Worm (Caenorhabditis elegans) whole organism, L4 larva: Measurements from ENCODE around the gene F46F5.13.

Experiments
- D1046.2 ChIP-seq: fragments of 200-800 bp; sonication (Bioruptor generic); IDR thresholded peaks from 2 replicates; pipeline ENCODE4 v1.3.6; 2022; ENCODE audit warnings: missing genetic modification characterization, missing compliant biosample characterization
- F10B5.3 ChIP-seq: sonication (generic microtip); optimal IDR thresholded peaks from 2 replicates; lab custom pipeline; 2016; ENCODE audit warnings: mild to moderate bottlenecking, missing genetic modification characterization, missing compliant biosample characterization
- F26F4.8 ChIP-seq: fragments of 200-800 bp; sonication (Bioruptor generic); conservative IDR thresholded peaks from 2 replicates; pipeline ENCODE4 v1.3.6; 2022; ENCODE audit warnings: missing genetic modification characterization, missing compliant biosample characterization
- F44E2.7 ChIP-seq: fragments of 200-800 bp; sonication (Bioruptor generic); IDR thresholded peaks from 2 replicates; pipeline ENCODE4 v2.1.2; 2022; ENCODE audit warnings: missing genetic modification characterization, missing compliant biosample characterization
- F49E8.2 ChIP-seq: sonication (generic microtip); optimal IDR thresholded peaks from 2 replicates; lab custom pipeline; 2016; ENCODE audit warnings: missing compliant biosample characterization, mild to moderate bottlenecking, missing genetic modification characterization, borderline replicate concordance
- R02D3.7 ChIP-seq: fragments of 150-350 bp; sonication (generic microtip); optimal IDR thresholded peaks from 3 replicates; lab custom pipeline; 2014; ENCODE audit warnings: missing biosample characterization, missing genetic modification characterization
- T20F7.1 ChIP-seq: fragments of 200-800 bp; sonication (Bioruptor generic); optimal IDR thresholded peaks from 2 replicates; lab custom pipeline; 2018; ENCODE audit warnings: mild to moderate bottlenecking, missing genetic modification characterization, missing compliant biosample characterization
- Y5F2A.4 ChIP-seq: fragments of 200-800 bp; sonication (Bioruptor generic); optimal IDR thresholded peaks from 2 replicates; lab custom pipeline; 2018; ENCODE audit warnings: mild to moderate bottlenecking, missing genetic modification characterization, missing compliant biosample characterization
- ZK337.2 ChIP-seq: fragments of 200-800 bp; sonication (Bioruptor generic); IDR thresholded peaks from 2 replicates; pipeline ENCODE4 v1.3.6; 2022; ENCODE audit warnings: missing genetic modification reagents, missing genetic modification characterization, missing compliant biosample characterization
- ZK546.5 ChIP-seq, 2 experiments: sonication (generic microtip); optimal IDR thresholded peaks; 2 replicates each; lab custom pipeline; 2017; ENCODE audit warnings: missing biosample characterization in 2 of 2, missing genetic modification characterization in 2 of 2
- aha-1 ChIP-seq: fragments of 150-350 bp; peaks from one replicate; lab custom pipeline; 2014; ENCODE audit warnings: missing biosample characterization, missing genetic modification characterization
- ama-1 ChIP-seq: fragments of 150-350 bp; optimal IDR thresholded peaks from 2 replicates; lab custom pipeline; 2014; ENCODE audit warnings: inconsistent platforms, mixed read lengths
- ceh-62 ChIP-seq: sonication (generic microtip); optimal IDR thresholded peaks from 2 replicates; lab custom pipeline; 2017; ENCODE audit warnings: missing biosample characterization, missing genetic modification characterization
- ceh-82 ChIP-seq: sonication (generic microtip); optimal IDR thresholded peaks from 2 replicates; lab custom pipeline; 2017; ENCODE audit warnings: missing biosample characterization, missing genetic modification characterization
- daf-19 ChIP-seq: fragments of 200-800 bp; sonication (Bioruptor generic); conservative IDR thresholded peaks from 2 replicates; pipeline ENCODE4 v1.3.6; 2022; ENCODE audit warnings: missing genetic modification characterization, missing compliant biosample characterization
- dpl-1 ChIP-seq: fragments of 150-350 bp; optimal IDR thresholded peaks from 2 replicates; lab custom pipeline; 2014; ENCODE audit warnings: missing biosample characterization, missing genetic modification reagents, missing genetic modification characterization
- egl-27 ChIP-seq: sonication (generic microtip); optimal IDR thresholded peaks from 3 replicates; lab custom pipeline; 2017; ENCODE audit warnings: missing biosample characterization, missing genetic modification reagents, missing genetic modification characterization
- egl-43 ChIP-seq: fragments of 200-800 bp; sonication (Bioruptor generic); IDR thresholded peaks from 2 replicates; pipeline ENCODE4 v1.3.6; 2022; ENCODE audit warnings: missing genetic modification reagents, missing genetic modification characterization, missing compliant biosample characterization
- fkh-10 ChIP-seq: fragments of 150-350 bp; optimal IDR thresholded peaks from 2 replicates; lab custom pipeline; 2014; ENCODE audit warnings: missing biosample characterization, missing genetic modification reagents, missing genetic modification characterization
- jun-1 ChIP-seq: fragments of 150-350 bp; optimal IDR thresholded peaks from 2 replicates; lab custom pipeline; 2014; ENCODE audit warnings: missing biosample characterization, missing genetic modification reagents, missing genetic modification characterization
- lin-13 ChIP-seq: fragments of 150-350 bp; optimal IDR thresholded peaks from 2 replicates; lab custom pipeline; 2014; ENCODE audit warnings: missing biosample characterization, missing genetic modification reagents, missing genetic modification characterization
- lin-15B ChIP-seq: fragments of 150-350 bp; sonication (generic microtip); optimal IDR thresholded peaks from 3 replicates; lab custom pipeline; 2014; ENCODE audit warnings: missing biosample characterization, missing genetic modification characterization
- lin-38 ChIP-seq: fragments of 200-800 bp; sonication (Bioruptor generic); IDR thresholded peaks from 2 replicates; pipeline ENCODE4 v1.3.6; 2022; ENCODE audit warnings: missing genetic modification reagents, missing genetic modification characterization, missing compliant biosample characterization
- lsy-2 ChIP-seq, 2 experiments: fragments of 150-350 bp in 1 of 2; sonication (generic microtip) in 1 of 2; optimal IDR thresholded peaks; 2 replicates each; lab custom pipeline; 2014 to 2017; ENCODE audit warnings: missing biosample characterization in 2 of 2, missing genetic modification characterization in 2 of 2
- mep-1 ChIP-seq: fragments of 150-350 bp; sonication (generic microtip); optimal IDR thresholded peaks from 3 replicates; lab custom pipeline; 2014; ENCODE audit warnings: missing biosample characterization, missing genetic modification characterization
- mxl-2 ChIP-seq: fragments of 200-800 bp; sonication (Bioruptor generic); conservative IDR thresholded peaks from 2 replicates; pipeline ENCODE4 v1.3.6; 2022; ENCODE audit warnings: missing genetic modification reagents, missing genetic modification characterization, missing compliant biosample characterization
- nhr-11 ChIP-seq: fragments of 150-350 bp; optimal IDR thresholded peaks from 2 replicates; lab custom pipeline; 2014; ENCODE audit warnings: missing biosample characterization, missing genetic modification characterization
- nhr-237 ChIP-seq: sonication (generic microtip); optimal IDR thresholded peaks from 2 replicates; lab custom pipeline; 2017; ENCODE audit warnings: missing biosample characterization, missing genetic modification characterization
- nhr-25 ChIP-seq: sonication (generic microtip); optimal IDR thresholded peaks from 2 replicates; lab custom pipeline; 2017; ENCODE audit warnings: missing genetic modification characterization, mild to moderate bottlenecking, missing compliant biosample characterization, antibody characterized with exemption, moderate library complexity, borderline replicate concordance; ENCODE audit not compliant: insufficient read depth
- nhr-42 ChIP-seq: fragments of 200-800 bp; sonication (Bioruptor generic); IDR thresholded peaks from 2 replicates; pipeline ENCODE4 v1.3.6; 2022; ENCODE audit warnings: missing genetic modification characterization, missing compliant biosample characterization
- nhr-48 ChIP-seq: sonication (generic microtip); optimal IDR thresholded peaks from 2 replicates; lab custom pipeline; 2016; ENCODE audit warnings: mild to moderate bottlenecking, missing genetic modification characterization, missing compliant biosample characterization
- nhr-77 ChIP-seq: fragments of 150-350 bp; optimal IDR thresholded peaks from 2 replicates; lab custom pipeline; 2014; ENCODE audit warnings: missing biosample characterization, missing genetic modification characterization
- pha-4 ChIP-seq, 2 experiments: fragments of 150-350 bp in 1 of 2; fragments of 200-800 bp in 1 of 2; sonication (Bioruptor generic) in 1 of 2; IDR thresholded peaks in 1 of 2; optimal IDR thresholded peaks in 1 of 2; 2 replicates each; pipeline versions ENCODE4 v1.3.6 to Lab custom; 2014 to 2022; ENCODE audit warnings: missing genetic modification characterization in 2 of 2, missing genetic modification reagents in 2 of 2, missing biosample characterization in 1 of 2, missing compliant biosample characterization in 1 of 2
- php-3 ChIP-seq: fragments of 200-800 bp; sonication (Bioruptor generic); IDR thresholded peaks from 2 replicates; pipeline ENCODE4 v1.3.6; 2022; ENCODE audit warnings: missing genetic modification reagents, missing genetic modification characterization, missing compliant biosample characterization
- pqm-1 ChIP-seq: sonication (generic microtip); optimal IDR thresholded peaks from 2 replicates; lab custom pipeline; 2017; ENCODE audit warnings: missing biosample characterization, missing genetic modification characterization
- saeg-2 ChIP-seq: fragments of 200-800 bp; sonication (Bioruptor generic); IDR thresholded peaks from 2 replicates; pipeline ENCODE4 v1.3.6; 2022; ENCODE audit warnings: missing genetic modification reagents, missing genetic modification characterization, missing compliant biosample characterization
- snpc-1.2 ChIP-seq: fragments of 200-800 bp; sonication (Bioruptor generic); IDR thresholded peaks from 2 replicates; pipeline ENCODE4 v1.3.6; 2022; ENCODE audit warnings: missing genetic modification reagents, missing genetic modification characterization, missing compliant biosample characterization
- snpc-4 ChIP-seq: fragments of 150-350 bp; optimal IDR thresholded peaks from 2 replicates; lab custom pipeline; 2014; ENCODE audit warnings: missing biosample characterization, missing genetic modification characterization
- spr-1 ChIP-seq: sonication (generic microtip); optimal IDR thresholded peaks from 2 replicates; lab custom pipeline; 2016; ENCODE audit warnings: mild to moderate bottlenecking, missing genetic modification characterization, missing compliant biosample characterization
- tag-97 ChIP-seq: fragments of 200-800 bp; sonication (Bioruptor generic); IDR thresholded peaks from 2 replicates; pipeline ENCODE4 v1.3.6; 2022; ENCODE audit warnings: missing genetic modification characterization, missing compliant biosample characterization
- unc-130 ChIP-seq: sonication (generic microtip); optimal IDR thresholded peaks from 2 replicates; lab custom pipeline; 2016; ENCODE audit warnings: missing genetic modification reagents, missing genetic modification characterization, missing compliant biosample characterization
- unc-39 ChIP-seq: sonication (generic microtip); optimal IDR thresholded peaks from 2 replicates; lab custom pipeline; 2017; ENCODE audit warnings: missing biosample characterization, missing genetic modification characterization
- zag-1 ChIP-seq: fragments of 150-350 bp; optimal IDR thresholded peaks from 2 replicates; lab custom pipeline; 2014; ENCODE audit warnings: missing biosample characterization, missing genetic modification characterization
- zfp-3 ChIP-seq: fragments of 200-800 bp; sonication (Bioruptor generic); conservative IDR thresholded peaks from 2 replicates; pipeline ENCODE4 v1.3.6; 2022; ENCODE audit warnings: missing genetic modification reagents, missing genetic modification characterization, missing compliant biosample characterization
- ztf-11 ChIP-seq: fragments of 150-350 bp; optimal IDR thresholded peaks from 2 replicates; lab custom pipeline; 2014; ENCODE audit warnings: missing biosample characterization, missing genetic modification characterization
- ztf-7 ChIP-seq: fragments of 150-350 bp; optimal IDR thresholded peaks from 2 replicates; lab custom pipeline; 2014; ENCODE audit warnings: missing biosample characterization, missing genetic modification characterization

F46F5.13 gene

DNA sequence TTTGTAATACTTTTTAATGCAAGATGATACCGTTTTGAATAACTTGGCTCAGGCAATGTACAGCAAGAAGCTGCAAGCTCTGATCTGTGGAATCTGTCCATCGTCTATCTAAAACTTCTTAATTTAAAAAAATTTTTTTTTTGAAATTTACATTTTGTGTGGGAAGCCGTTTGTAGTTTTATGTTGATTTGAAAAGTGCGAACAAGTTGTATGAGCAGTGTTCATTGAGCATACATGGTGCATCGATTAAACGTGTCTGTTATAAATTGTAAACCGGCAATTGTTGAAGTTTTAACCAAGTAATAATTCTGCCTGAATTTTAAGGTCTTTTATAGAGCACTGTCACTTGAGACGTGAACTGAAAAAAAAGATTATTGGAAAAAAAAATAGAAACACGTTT is 19.6 kb upstream of the F46F5.13 start, which contains the start of gene Y39F10A.6:
Y39F10A.6 (minus strand) TSS at position 101 of the 400 bp plus-strand sequence.
- TF ChIP-seq unc-39 (tag; lab: Kevin White, UChicago) (no peak), nhr-237 (tag; lab: Kevin White, UChicago) (no peak), egl-27 (tag; lab: Kevin White, UChicago) (no peak), ceh-62 (no peak), daf-19 (GFP tag; lab: Robert Waterston, UW) (no peak), mep-1 (tag; lab: Kevin White, UChicago) (no peak), lin-15B (tag; lab: Kevin White, UChicago) (no peak), nhr-25 (tag; lab: Kevin White, UChicago) (no peak), mxl-2 (GFP tag; lab: Robert Waterston, UW) (no peak), lsy-2 (tag; optimal IDR thresholded peaks at IDR 0.05; lab: Kevin White, UChicago) (no peak), zag-1 (no peak), nhr-11 (tag; lab: Kevin White, UChicago) (no peak), ztf-11 (tag; lab: Kevin White, UChicago) (no peak), fkh-10 (GFP tag; lab: Kevin White, UChicago) (no peak)
- TF ChIP-seq, all 104 proteins: peak for 0

DNA sequence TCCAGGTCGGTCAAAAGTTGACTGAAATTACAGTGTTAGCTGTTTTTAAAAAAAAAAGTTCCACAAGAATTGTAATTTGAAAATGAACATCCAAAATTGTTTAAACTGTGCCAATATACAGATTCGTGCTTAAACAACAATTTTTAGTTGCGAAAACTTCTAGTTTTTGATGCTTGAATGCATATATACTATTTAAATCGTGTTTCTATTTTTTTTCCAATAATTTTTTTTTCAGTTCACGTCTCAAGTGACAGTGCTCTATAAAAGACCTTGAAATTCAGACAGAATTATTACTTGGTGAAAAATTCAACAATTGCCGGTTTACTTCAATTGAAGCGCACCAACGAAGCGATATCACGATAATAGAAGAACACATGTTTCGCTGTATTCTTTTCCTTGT is 16.2 kb upstream of the F46F5.13 start, which contains the start of gene F46F5.16:
F46F5.16 (plus strand) TSS at position 301 of the 400 bp plus-strand sequence.
- TF ChIP-seq F44E2.7 (GFP tag; lab: Robert Waterston, UW) (no peak), unc-130 (GFP tag; lab: Kevin White, UChicago) (no peak), nhr-77 (no peak), fkh-10 (GFP tag; lab: Kevin White, UChicago) (no peak), F10B5.3 (tag; lab: Kevin White, UChicago) (no peak), T20F7.1 (GFP tag; lab: Kevin White, UChicago) (no peak), saeg-2 (no peak), jun-1 (no peak), lin-13 (GFP tag; lab: Kevin White, UChicago) (no peak), ZK337.2 (GFP tag; lab: Robert Waterston, UW) (no peak), R02D3.7 (tag; lab: Kevin White, UChicago) (no peak), daf-19 (GFP tag; lab: Robert Waterston, UW) (no peak), F26F4.8 (no peak), egl-43 (no peak), ztf-7 (no peak), pha-4 (GFP tag; IDR thresholded peaks at IDR 0.05; lab: Robert Waterston, UW) (no peak), pha-4 (tag; optimal IDR thresholded peaks at IDR 0.05; lab: Kevin White, UChicago) (no peak), snpc-4 (tag; lab: Kevin White, UChicago) (no peak), nhr-48 (tag; lab: Kevin White, UChicago) (no peak), D1046.2 (no peak)
- TF ChIP-seq, all 104 proteins: peak for 0

DNA sequence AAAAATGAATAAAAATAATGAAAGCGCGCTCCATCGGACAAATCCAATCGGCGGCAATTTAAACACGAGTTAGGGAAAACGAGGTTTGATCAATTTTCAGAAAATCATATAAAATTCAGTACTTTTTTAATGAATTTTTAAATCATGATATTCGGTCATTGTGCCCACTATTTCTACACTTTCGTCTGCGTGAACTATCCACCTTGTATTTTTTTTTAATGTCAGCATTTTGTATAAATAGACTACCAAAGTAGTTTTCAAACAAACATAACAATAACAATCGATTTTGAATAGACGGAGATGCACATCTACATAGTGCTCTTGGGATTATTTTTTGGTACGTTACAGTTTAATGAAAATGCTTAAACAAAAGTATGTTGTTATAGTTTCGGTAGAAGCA is 15.0 kb upstream of the F46F5.13 start, which contains the start of gene F46F5.15:
F46F5.15 (plus strand) TSS at position 301 of the 400 bp plus-strand sequence.
- no peak for TF ChIP-seq php-3
- no peak for TF ChIP-seq F49E8.2 (tag; lab: Kevin White, UChicago)
- TF ChIP-seq F44E2.7 (GFP tag; lab: Robert Waterston, UW), result no peak
- TF ChIP-seq ZK337.2 (GFP tag; lab: Robert Waterston, UW), result no peak
- TF ChIP-seq aha-1 (tag; lab: Kevin White, UChicago), result no peak
- TF ChIP-seq spr-1 (tag; lab: Kevin White, UChicago), result no peak
- TF ChIP-seq zfp-3 (GFP tag; lab: Robert Waterston, UW), result no peak
- TF ChIP-seq lin-38, result no peak
- no peak for TF ChIP-seq ceh-82
- no peak for TF ChIP-seq dpl-1
- no peak for TF ChIP-seq ama-1 (lab: Kevin White, UChicago)
- no peak for TF ChIP-seq snpc-1.2 (GFP tag; lab: Robert Waterston, UW)
- no peak for TF ChIP-seq ZK546.5 (tag; optimal IDR thresholded peaks at IDR 0.05; lab: Kevin White, UChicago)
- TF ChIP-seq egl-43, result no peak
- no peak for TF ChIP-seq tag-97 (GFP tag; lab: Robert Waterston, UW)
- no peak for TF ChIP-seq Y5F2A.4 (GFP tag; lab: Kevin White, UChicago)
- no peak for TF ChIP-seq nhr-42
- no peak for TF ChIP-seq pqm-1 (tag; lab: Kevin White, UChicago)
- TF ChIP-seq, all 104 proteins: peak for 0
